Fruit fly (Drosophila melanogaster): Measurements from ENCODE around the gene CG10970.

CG10970 gene

dm6 chrX:9080962-9081361, 9.8 kb upstream of the CG10970 start, which contains the start of the genes CG7246 and HP1b (continued):
- TF ChIP-seq topi (GFP tag; optimal IDR thresholded peaks at IDR 0.05) (peak; percentile 63), CG16779 (tag; optimal IDR thresholded peaks at IDR 0.05) (no peak), CG6163 (GFP tag; IDR thresholded peaks at IDR 0.05) (peak; percentile 69), OdsH (GFP tag; optimal IDR thresholded peaks at IDR 0.05) (peak; percentile 72), pdm3 (GFP tag; optimal IDR thresholded peaks at IDR 0.05) (peak; percentile 66), ss (GFP tag; optimal IDR thresholded peaks at IDR 0.05) (peak in 1 of 2 experiments; percentile 56), fd59A (GFP tag; optimal IDR thresholded peaks at IDR 0.05) (no peak), Smox (GFP tag; optimal IDR thresholded peaks at IDR 0.05) (peak; percentile 64)

dm6 chrX:9078263-9078662, 7.1 kb upstream of the CG10970 start, which contains the start of gene CG44325:
CG44325 (minus strand) TSS chrX:9078499.
- peak; percentile 59 for TF ChIP-seq CG3919 (GFP tag; optimal IDR thresholded peaks at IDR 0.05)
- TF ChIP-seq CG6854 (GFP tag; optimal IDR thresholded peaks at IDR 0.05): peak; percentile 83
- TF ChIP-seq Eip93F (GFP tag; optimal IDR thresholded peaks at IDR 0.05): peak; percentile 19
- peak; percentile 70 for TF ChIP-seq Sox102F (GFP tag; optimal IDR thresholded peaks at IDR 0.05)
- TF ChIP-seq vri (GFP tag; optimal IDR thresholded peaks at IDR 0.05): peak; percentile 64
- TF ChIP-seq Smox (GFP tag; optimal IDR thresholded peaks at IDR 0.05): peak; percentile 17
- TF ChIP-seq Blimp-1 (GFP tag; optimal IDR thresholded peaks at IDR 0.05): peak; percentile 98
- TF ChIP-seq CG15336 (GFP tag; IDR thresholded peaks at IDR 0.05): peak; percentile 46; the same call in 1 of the 2 replicates
- TF ChIP-seq CG6808 (GFP tag; optimal IDR thresholded peaks at IDR 0.05): peak; percentile 9
- TF ChIP-seq Eip78C (GFP tag): peak; percentile 55
- peak; percentile 50 for TF ChIP-seq CG9139 (GFP tag; optimal IDR thresholded peaks at IDR 0.05)
- TF ChIP-seq pdm3 (GFP tag; optimal IDR thresholded peaks at IDR 0.05): no peak
- peak; percentile 57 for TF ChIP-seq net (GFP tag; optimal IDR thresholded peaks at IDR 0.05)
- no peak for TF ChIP-seq CG11294 (GFP tag; IDR thresholded peaks at IDR 0.05)
- TF ChIP-seq Sox14 (GFP tag; optimal IDR thresholded peaks at IDR 0.05): peak; percentile 11
- no peak for TF ChIP-seq lz (GFP tag; optimal IDR thresholded peaks at IDR 0.05)
- no peak for TF ChIP-seq salr (GFP tag; optimal IDR thresholded peaks at IDR 0.05)
- TF ChIP-seq Sox15 (GFP tag; optimal IDR thresholded peaks at IDR 0.05): no peak
- TF ChIP-seq spab (GFP tag; optimal IDR thresholded peaks at IDR 0.05): no peak
- TF ChIP-seq fd59A (GFP tag; optimal IDR thresholded peaks at IDR 0.05): no peak
- peak; percentile 69; the same call in 2 of the 3 replicates for TF ChIP-seq eg (GFP tag; IDR thresholded peaks at IDR 0.05)
- peak; percentile 67 for TF ChIP-seq svp (GFP tag)
- TF ChIP-seq Eip75B (GFP tag; optimal IDR thresholded peaks at IDR 0.05): peak; percentile 49
- no peak for TF ChIP-seq Hr38 (GFP tag; optimal IDR thresholded peaks at IDR 0.05)
- peak; percentile 44 for TF ChIP-seq esn (GFP tag; optimal IDR thresholded peaks at IDR 0.05)
- no peak for TF ChIP-seq CG4318 (GFP tag; optimal IDR thresholded peaks at IDR 0.05)
- peak; percentile 38 to 62 for TF ChIP-seq ss (GFP tag; optimal IDR thresholded peaks at IDR 0.05)
- peak; percentile 24 for TF ChIP-seq fd85E (GFP tag; optimal IDR thresholded peaks at IDR 0.05)
- TF ChIP-seq CG6163 (GFP tag; IDR thresholded peaks at IDR 0.05): peak; percentile 74; the same call in 2 of the 3 replicates
- TF ChIP-seq Ets21C (GFP tag; optimal IDR thresholded peaks at IDR 0.05): no peak
- peak; percentile 29; the same call in 1 of the 3 replicates for TF ChIP-seq CG8119 (GFP tag; IDR thresholded peaks at IDR 0.05)
- peak; percentile 49 for TF ChIP-seq CG7368 (GFP tag; optimal IDR thresholded peaks at IDR 0.05)
- TF ChIP-seq topi (GFP tag; optimal IDR thresholded peaks at IDR 0.05): peak; percentile 50
- peak; percentile 8 for TF ChIP-seq Met (GFP tag; optimal IDR thresholded peaks at IDR 0.05)
- TF ChIP-seq CG6792 (GFP tag; optimal IDR thresholded peaks at IDR 0.05): peak; percentile 4
- TF ChIP-seq CG1621 (tag; optimal IDR thresholded peaks at IDR 0.05): peak; percentile 66
- no peak for TF ChIP-seq Gug (GFP tag; IDR thresholded peaks at IDR 0.05)
- TF ChIP-seq CG16779 (tag; optimal IDR thresholded peaks at IDR 0.05): no peak
- TF ChIP-seq CG31627 (GFP tag; optimal IDR thresholded peaks at IDR 0.05): no peak
- TF ChIP-seq dsx (GFP tag; optimal IDR thresholded peaks at IDR 0.05; ENCODE audit: poor library complexity, severe bottlenecking): peak; percentile 50
- peak; percentile 21 for TF ChIP-seq CG10669 (GFP tag; optimal IDR thresholded peaks at IDR 0.05)
